Fruit fly (Drosophila melanogaster) whole organism, prepupa: Measurements from ENCODE around the gene CG32243.

Source experiments
- Blimp-1 ChIP-seq: fragments of 200-800 bp; sonication (Bioruptor generic); optimal IDR thresholded peaks from 3 replicates; lab custom pipeline; 2017; ENCODE audit warnings: missing biosample characterization, missing genetic modification characterization, mild to moderate bottlenecking, moderate library complexity, missing genetic modification reagents
- CG11294 ChIP-seq: fragments of 200-800 bp; sonication (Bioruptor generic); IDR thresholded peaks from 2 replicates; pipeline ENCODE4 v1.3.6; 2022; ENCODE audit warnings: missing biosample characterization, missing genetic modification characterization
- CG11762 ChIP-seq: fragments of 200-800 bp; sonication (Bioruptor generic); optimal IDR thresholded peaks from 3 replicates; lab custom pipeline; 2016; ENCODE audit warnings: missing biosample characterization, missing genetic modification characterization; ENCODE audit not compliant: insufficient read depth
- CG11902 ChIP-seq: fragments of 200-800 bp; sonication (Bioruptor generic); optimal IDR thresholded peaks from 3 replicates; lab custom pipeline; 2016; ENCODE audit warnings: missing biosample characterization, missing genetic modification characterization
- CG15336 ChIP-seq: fragments of 200-800 bp; sonication (Bioruptor generic); IDR thresholded peaks from 2 replicates; pipeline ENCODE4 v1.3.6; 2022; ENCODE audit warnings: missing biosample characterization, missing genetic modification characterization
- CG16779 ChIP-seq: fragments of 200-800 bp; sonication (Bioruptor generic); optimal IDR thresholded peaks from 3 replicates; lab custom pipeline; 2017; ENCODE audit warnings: missing biosample characterization, mild to moderate bottlenecking, missing genetic modification characterization
- CG31627 ChIP-seq: fragments of 200-800 bp; sonication (Bioruptor generic); optimal IDR thresholded peaks from 3 replicates; lab custom pipeline; 2016; ENCODE audit warnings: missing biosample characterization, missing genetic modification characterization
- CG32006 ChIP-seq: fragments of 200-800 bp; sonication (Bioruptor generic); optimal IDR thresholded peaks from 3 replicates; lab custom pipeline; 2017; ENCODE audit warnings: missing biosample characterization, mild to moderate bottlenecking, missing genetic modification characterization
- CG34406 ChIP-seq: fragments of 200-800 bp; sonication (Bioruptor generic); optimal IDR thresholded peaks from 3 replicates; lab custom pipeline; 2016; ENCODE audit warnings: missing biosample characterization, missing genetic modification characterization
- CG6163 ChIP-seq: fragments of 200-800 bp; sonication (Bioruptor generic); IDR thresholded peaks from 3 replicates; pipeline ENCODE4 v1.3.6; 2022; ENCODE audit warnings: missing biosample characterization, missing genetic modification characterization
- CG6808 ChIP-seq: fragments of 200-800 bp; sonication (Bioruptor generic); optimal IDR thresholded peaks from 3 replicates; lab custom pipeline; 2017; ENCODE audit warnings: missing biosample characterization, missing genetic modification characterization, mild to moderate bottlenecking, moderate library complexity, missing genetic modification reagents
- CG6854 ChIP-seq: fragments of 200-800 bp; sonication (Bioruptor generic); optimal IDR thresholded peaks from 2 replicates; lab custom pipeline; 2017; ENCODE audit warnings: missing biosample characterization, mild to moderate bottlenecking, missing genetic modification characterization
- CG8119 ChIP-seq: fragments of 200-800 bp; sonication (Bioruptor generic); IDR thresholded peaks from 3 replicates; pipeline ENCODE4 v1.3.6; 2022; ENCODE audit warnings: missing biosample characterization, missing genetic modification characterization
- CG8319 ChIP-seq: fragments of 200-800 bp; sonication (Bioruptor generic); optimal IDR thresholded peaks from 3 replicates; lab custom pipeline; 2016; ENCODE audit warnings: missing biosample characterization, missing genetic modification characterization
- CG8632 ChIP-seq: fragments of 200-800 bp; sonication (Bioruptor generic); optimal IDR thresholded peaks from 3 replicates; lab custom pipeline; 2016; ENCODE audit warnings: missing biosample characterization, missing genetic modification characterization
- Eip78C ChIP-seq: fragments of 200-800 bp; sonication (Bioruptor generic); peaks from one replicate; lab custom pipeline; 2016; ENCODE audit warnings: missing biosample characterization, missing genetic modification characterization
- Ets21C ChIP-seq: fragments of 200-800 bp; sonication (Bioruptor generic); optimal IDR thresholded peaks from 3 replicates; lab custom pipeline; 2016; ENCODE audit warnings: missing biosample characterization, missing genetic modification characterization
- Gug ChIP-seq: fragments of 200-800 bp; sonication (Bioruptor generic); IDR thresholded peaks from 2 replicates; pipeline ENCODE4 v1.3.6; 2022; ENCODE audit warnings: missing biosample characterization, missing genetic modification characterization
- Hr38 ChIP-seq: sonication (Bioruptor generic); optimal IDR thresholded peaks from 2 replicates; lab custom pipeline; 2016; ENCODE audit warnings: missing biosample characterization, missing genetic modification characterization
- Lpt ChIP-seq: fragments of 200-800 bp; sonication (Bioruptor generic); optimal IDR thresholded peaks from 3 replicates; lab custom pipeline; 2016; ENCODE audit warnings: missing biosample characterization, missing genetic modification characterization
- OdsH ChIP-seq: fragments of 200-800 bp; sonication (Bioruptor generic); optimal IDR thresholded peaks from 3 replicates; lab custom pipeline; 2016; ENCODE audit warnings: missing biosample characterization, missing genetic modification characterization
- Smox ChIP-seq: fragments of 200-800 bp; sonication (Bioruptor generic); optimal IDR thresholded peaks from 3 replicates; lab custom pipeline; 2016; ENCODE audit warnings: missing biosample characterization, missing genetic modification characterization
- Sox102F ChIP-seq: fragments of 200-800 bp; sonication (Bioruptor generic); optimal IDR thresholded peaks from 2 replicates; lab custom pipeline; 2016; ENCODE audit warnings: missing biosample characterization, mild to moderate bottlenecking, missing genetic modification characterization
- Sox15 ChIP-seq: fragments of 200-800 bp; sonication (Bioruptor generic); optimal IDR thresholded peaks from 3 replicates; lab custom pipeline; 2016; ENCODE audit warnings: missing biosample characterization, missing genetic modification characterization
- cyc ChIP-seq: fragments of 200-800 bp; sonication (Bioruptor generic); optimal IDR thresholded peaks from 3 replicates; lab custom pipeline; 2016; ENCODE audit warnings: missing biosample characterization, missing genetic modification characterization
- dsx ChIP-seq: fragments of 200-800 bp; optimal IDR thresholded peaks from 3 replicates; lab custom pipeline; 2019; ENCODE audit warnings: missing biosample characterization, mild to moderate bottlenecking, missing genetic modification characterization, moderate library complexity; ENCODE audit not compliant: poor library complexity, severe bottlenecking
- eg ChIP-seq: fragments of 200-800 bp; sonication (Bioruptor generic); IDR thresholded peaks from 3 replicates; pipeline ENCODE4 v1.3.6; 2022; ENCODE audit warnings: missing biosample characterization, missing genetic modification characterization
- esn ChIP-seq: fragments of 200-800 bp; sonication (Bioruptor generic); optimal IDR thresholded peaks from 2 replicates; lab custom pipeline; 2016; ENCODE audit warnings: missing biosample characterization, mild to moderate bottlenecking, missing genetic modification characterization, moderate library complexity
- fd85E ChIP-seq: fragments of 200-800 bp; sonication (Bioruptor generic); optimal IDR thresholded peaks from 3 replicates; lab custom pipeline; 2016; ENCODE audit warnings: missing biosample characterization, missing genetic modification characterization
- net ChIP-seq: fragments of 200-800 bp; sonication (Bioruptor generic); optimal IDR thresholded peaks from 3 replicates; lab custom pipeline; 2016; ENCODE audit warnings: missing biosample characterization, missing genetic modification characterization
- pdm3 ChIP-seq: fragments of 200-800 bp; sonication (Bioruptor generic); optimal IDR thresholded peaks from 3 replicates; lab custom pipeline; 2016; ENCODE audit warnings: missing biosample characterization, missing genetic modification characterization
- salr ChIP-seq, 2 experiments: fragments of 200-800 bp; sonication (Bioruptor generic); optimal IDR thresholded peaks; 3 replicates each; lab custom pipeline; 2016 to 2018; ENCODE audit warnings: missing biosample characterization in 2 of 2, missing genetic modification characterization in 2 of 2, mild to moderate bottlenecking in 1 of 2
- spab ChIP-seq: fragments of 200-800 bp; sonication (Bioruptor generic); optimal IDR thresholded peaks from 2 replicates; lab custom pipeline; 2017; ENCODE audit warnings: missing biosample characterization, mild to moderate bottlenecking, missing genetic modification characterization, missing genetic modification reagents
- ss ChIP-seq, 2 experiments: fragments of 200-800 bp; sonication (Bioruptor generic); optimal IDR thresholded peaks; 2 replicates in 1 of 2; 3 replicates in 1 of 2; lab custom pipeline; 2017 to 2018; ENCODE audit warnings: mild to moderate bottlenecking in 2 of 2, missing biosample characterization in 2 of 2, missing genetic modification characterization in 2 of 2, moderate library complexity in 1 of 2
- svp ChIP-seq: fragments of 200-800 bp; sonication (Bioruptor generic); peaks from one replicate; lab custom pipeline; 2016; ENCODE audit warnings: missing biosample characterization, missing genetic modification characterization
- topi ChIP-seq: fragments of 200-800 bp; sonication (Bioruptor generic); optimal IDR thresholded peaks from 3 replicates; lab custom pipeline; 2016; ENCODE audit warnings: missing biosample characterization, missing genetic modification characterization

Gene CG32243

dm6 chr3L:4494603-4495002 lies 46.4 kb downstream of the CG32243 start (continued):
- TF ChIP-seq fd85E (GFP tag; lab: Kevin White, UChicago) (no peak), Lpt (GFP tag; lab: Kevin White, UChicago) (peak; percentile 45), ss (GFP tag; optimal IDR thresholded peaks at IDR 0.05; lab: Kevin White, UChicago) (peak; percentile 92 to 94), CG32006 (GFP tag; lab: Kevin White, UChicago) (peak; percentile 33), Hr38 (GFP tag; lab: Kevin White, UChicago) (no peak), spab (GFP tag; lab: Kevin White, UChicago) (peak; percentile 80), Ets21C (no peak), CG6808 (GFP tag; lab: Kevin White, UChicago) (peak; percentile 82), svp (GFP tag; lab: Kevin White, UChicago) (peak; percentile 91), salr (GFP tag; optimal IDR thresholded peaks at IDR 0.05; lab: Kevin White, UChicago) (peak; percentile 55 to 72), Sox15 (GFP tag; lab: Kevin White, UChicago) (peak; percentile 56), topi (GFP tag; lab: Kevin White, UChicago) (peak; percentile 75), CG11902 (peak; percentile 25), dsx (peak; percentile 78), CG6163 (GFP tag; lab: Robert Waterston, UW) (peak; percentile 83), CG16779 (tag; lab: Kevin White, UChicago) (peak; percentile 42), Sox102F (GFP tag; lab: Kevin White, UChicago) (peak; percentile 78), eg (GFP tag; lab: Robert Waterston, UW) (0 out of 3 replicates have a peak, but pooled peaks have one; percentile 30), net (GFP tag; lab: Kevin White, UChicago) (peak; percentile 79), pdm3 (GFP tag; lab: Kevin White, UChicago) (peak; percentile 72), Eip78C (GFP tag; lab: Kevin White, UChicago) (peak; percentile 97), CG15336 (GFP tag; lab: Robert Waterston, UW) (peak; percentile 45; the same call in 1 of the 2 replicates), CG11294 (GFP tag; lab: Robert Waterston, UW) (no peak), CG8632 (peak; percentile 87), CG31627 (peak; percentile 55), CG11762 (peak; percentile 63), CG34406 (GFP tag; lab: Kevin White, UChicago) (peak; percentile 84), CG8119 (peak; percentile 59; the same call in 2 of the 3 replicates), OdsH (GFP tag; lab: Kevin White, UChicago) (peak; percentile 80), CG8319 (GFP tag; lab: Kevin White, UChicago) (peak; percentile 55), Gug (GFP tag; lab: Robert Waterston, UW) (no peak)

- TF ChIP-seq Smox (no peak), eg (GFP tag; lab: Robert Waterston, UW) (no peak), fd85E (GFP tag; lab: Kevin White, UChicago) (no peak), ss (GFP tag; optimal IDR thresholded peaks at IDR 0.05; lab: Kevin White, UChicago) (peak in 1 of 2 experiments; percentile 32), esn (GFP tag; lab: Kevin White, UChicago) (no peak), CG6854 (GFP tag; lab: Kevin White, UChicago) (no peak), Blimp-1 (GFP tag; lab: Kevin White, UChicago) (peak; percentile 56), CG32006 (GFP tag; lab: Kevin White, UChicago) (no peak), CG31627 (no peak), topi (GFP tag; lab: Kevin White, UChicago) (no peak)
Observed at dm6 chr3L:4493609-4494008, 47.4 kb downstream of the CG32243 start.

- TF ChIP-seq ss (GFP tag; optimal IDR thresholded peaks at IDR 0.05; lab: Kevin White, UChicago) = peak; percentile 28 to 79
- TF ChIP-seq cyc (GFP tag; lab: Kevin White, UChicago) = no peak
- TF ChIP-seq, all 60 proteins: peak for 1
Observed at dm6 chr3L:4490702-4491243, 50.3 kb downstream of the CG32243 start, which contains the start of gene CG13722. TSS of gene CG13722 (minus strand) at chr3L:4490963.
